Worm (Caenorhabditis elegans) whole organism, L4 larva: ENCODE results near the gene Y38E10A.9.

ENCODE experiments used
- F10B5.3 ChIP-seq: sonication (generic microtip); optimal IDR thresholded peaks from 2 replicates; lab custom pipeline; 2016; ENCODE audit warnings: mild to moderate bottlenecking, missing genetic modification characterization, missing compliant biosample characterization
- F37D6.2 ChIP-seq: sonication (generic microtip); optimal IDR thresholded peaks from 2 replicates; lab custom pipeline; 2016; ENCODE audit warnings: mild to moderate bottlenecking, missing genetic modification characterization, missing compliant biosample characterization
- T20F7.1 ChIP-seq: fragments of 200-800 bp; sonication (Bioruptor generic); optimal IDR thresholded peaks from 2 replicates; lab custom pipeline; 2018; ENCODE audit warnings: mild to moderate bottlenecking, missing genetic modification characterization, missing compliant biosample characterization
- ZK546.5 ChIP-seq, 2 experiments: sonication (generic microtip); optimal IDR thresholded peaks; 2 replicates each; lab custom pipeline; 2017; ENCODE audit warnings: missing biosample characterization in 2 of 2, missing genetic modification characterization in 2 of 2
- aha-1 ChIP-seq: fragments of 150-350 bp; peaks from one replicate; lab custom pipeline; 2014; ENCODE audit warnings: missing biosample characterization, missing genetic modification characterization
- ama-1 ChIP-seq: fragments of 150-350 bp; optimal IDR thresholded peaks from 2 replicates; lab custom pipeline; 2014; ENCODE audit warnings: inconsistent platforms, mixed read lengths
- arid-1 ChIP-seq: fragments of 200-800 bp; sonication (Bioruptor generic); conservative IDR thresholded peaks from 2 replicates; pipeline ENCODE4 v1.3.6; 2022; ENCODE audit warnings: missing genetic modification reagents, missing genetic modification characterization, missing compliant biosample characterization
- ceh-28 ChIP-seq: fragments of 150-350 bp; optimal IDR thresholded peaks from 2 replicates; lab custom pipeline; 2014; ENCODE audit warnings: missing biosample characterization, missing genetic modification reagents, missing genetic modification characterization
- cey-2 ChIP-seq: sonication (generic microtip); optimal IDR thresholded peaks from 3 replicates; lab custom pipeline; 2017; ENCODE audit warnings: missing genetic modification characterization, mild to moderate bottlenecking, missing compliant biosample characterization, antibody characterized with exemption, borderline replicate concordance; ENCODE audit not compliant: insufficient read depth
- daf-12 ChIP-seq: fragments of 150-350 bp; optimal IDR thresholded peaks from 2 replicates; lab custom pipeline; 2014; ENCODE audit warnings: missing biosample characterization, missing genetic modification reagents, missing genetic modification characterization
- daf-16 ChIP-seq, 3 experiments: sonication (generic microtip); optimal IDR thresholded peaks; 2 replicates each; lab custom pipeline; 2016 to 2017; ENCODE audit warnings: missing genetic modification characterization in 3 of 3, missing genetic modification reagents in 3 of 3, mild to moderate bottlenecking in 2 of 3, missing compliant biosample characterization in 2 of 3, missing biosample characterization in 1 of 3, moderate library complexity in 1 of 3
- daf-19 ChIP-seq: fragments of 200-800 bp; sonication (Bioruptor generic); conservative IDR thresholded peaks from 2 replicates; pipeline ENCODE4 v1.3.6; 2022; ENCODE audit warnings: missing genetic modification characterization, missing compliant biosample characterization
- daf-8 ChIP-seq: fragments of 200-800 bp; sonication (Bioruptor generic); IDR thresholded peaks from 2 replicates; pipeline ENCODE4 v1.3.6; 2022; ENCODE audit warnings: missing genetic modification characterization, missing compliant biosample characterization
- dmd-6 ChIP-seq: fragments of 200-800 bp; sonication (Bioruptor generic); IDR thresholded peaks from 2 replicates; pipeline ENCODE4 v1.3.6; 2022; ENCODE audit warnings: missing genetic modification reagents, missing genetic modification characterization, missing compliant biosample characterization
- gei-8 ChIP-seq: fragments of 200-800 bp; sonication (Bioruptor generic); optimal IDR thresholded peaks from 2 replicates; lab custom pipeline; 2018; ENCODE audit warnings: mild to moderate bottlenecking, missing genetic modification characterization, missing compliant biosample characterization
- hlh-11 ChIP-seq: fragments of 200-800 bp; sonication (Bioruptor generic); optimal IDR thresholded peaks from 2 replicates; lab custom pipeline; 2018; ENCODE audit warnings: mild to moderate bottlenecking, missing genetic modification characterization, missing compliant biosample characterization
- hmg-1.1 ChIP-seq: fragments of 200-800 bp; sonication (Bioruptor generic); IDR thresholded peaks from 2 replicates; pipeline ENCODE4 v1.3.6; 2022; ENCODE audit warnings: missing genetic modification reagents, missing genetic modification characterization, missing compliant biosample characterization
- lim-7 ChIP-seq: fragments of 200-800 bp; sonication (Bioruptor generic); IDR thresholded peaks from 2 replicates; pipeline ENCODE4 v1.3.6; 2022; ENCODE audit warnings: missing genetic modification characterization, missing compliant biosample characterization
- lin-15B ChIP-seq: fragments of 150-350 bp; sonication (generic microtip); optimal IDR thresholded peaks from 3 replicates; lab custom pipeline; 2014; ENCODE audit warnings: missing biosample characterization, missing genetic modification characterization
- lir-3 ChIP-seq: sonication (generic microtip); optimal IDR thresholded peaks from 2 replicates; lab custom pipeline; 2016; ENCODE audit warnings: mild to moderate bottlenecking, missing genetic modification characterization, missing compliant biosample characterization
- mdl-1 ChIP-seq, 2 experiments: fragments of 150-350 bp in 1 of 2; sonication (generic microtip) in 1 of 2; optimal IDR thresholded peaks; 2 replicates each; lab custom pipeline; 2014 to 2017; ENCODE audit warnings: missing biosample characterization in 2 of 2, missing genetic modification characterization in 2 of 2
- mdt-29 ChIP-seq: fragments of 200-800 bp; sonication (Bioruptor generic); IDR thresholded peaks from 2 replicates; pipeline ENCODE4 v1.3.6; 2022; ENCODE audit warnings: missing genetic modification reagents, missing genetic modification characterization, missing compliant biosample characterization
- mxl-2 ChIP-seq: fragments of 200-800 bp; sonication (Bioruptor generic); conservative IDR thresholded peaks from 2 replicates; pipeline ENCODE4 v1.3.6; 2022; ENCODE audit warnings: missing genetic modification reagents, missing genetic modification characterization, missing compliant biosample characterization
- mxl-3 ChIP-seq: fragments of 200-800 bp; sonication (Bioruptor generic); optimal IDR thresholded peaks from 2 replicates; lab custom pipeline; 2018; ENCODE audit warnings: mild to moderate bottlenecking, missing genetic modification characterization, missing compliant biosample characterization
- nhr-102 ChIP-seq: sonication (generic microtip); optimal IDR thresholded peaks from 2 replicates; lab custom pipeline; 2016; ENCODE audit warnings: mild to moderate bottlenecking, missing genetic modification characterization, moderate library complexity, missing compliant biosample characterization
- nhr-11 ChIP-seq: fragments of 150-350 bp; optimal IDR thresholded peaks from 2 replicates; lab custom pipeline; 2014; ENCODE audit warnings: missing biosample characterization, missing genetic modification characterization
- nhr-111 ChIP-seq: fragments of 200-800 bp; sonication (Bioruptor generic); optimal IDR thresholded peaks from 2 replicates; lab custom pipeline; 2018; ENCODE audit warnings: mild to moderate bottlenecking, missing genetic modification characterization, missing compliant biosample characterization
- nhr-237 ChIP-seq: sonication (generic microtip); optimal IDR thresholded peaks from 2 replicates; lab custom pipeline; 2017; ENCODE audit warnings: missing biosample characterization, missing genetic modification characterization
- nhr-48 ChIP-seq: sonication (generic microtip); optimal IDR thresholded peaks from 2 replicates; lab custom pipeline; 2016; ENCODE audit warnings: mild to moderate bottlenecking, missing genetic modification characterization, missing compliant biosample characterization
- nhr-6 ChIP-seq: fragments of 150-350 bp; optimal IDR thresholded peaks from 2 replicates; lab custom pipeline; 2014; ENCODE audit warnings: missing biosample characterization, missing genetic modification characterization
- php-3 ChIP-seq: fragments of 200-800 bp; sonication (Bioruptor generic); IDR thresholded peaks from 2 replicates; pipeline ENCODE4 v1.3.6; 2022; ENCODE audit warnings: missing genetic modification reagents, missing genetic modification characterization, missing compliant biosample characterization
- pqm-1 ChIP-seq: sonication (generic microtip); optimal IDR thresholded peaks from 2 replicates; lab custom pipeline; 2017; ENCODE audit warnings: missing biosample characterization, missing genetic modification characterization
- sdz-12 ChIP-seq: fragments of 200-800 bp; sonication (Bioruptor generic); optimal IDR thresholded peaks from 2 replicates; lab custom pipeline; 2018; ENCODE audit warnings: mild to moderate bottlenecking, missing genetic modification characterization, missing compliant biosample characterization
- snpc-4 ChIP-seq: fragments of 150-350 bp; optimal IDR thresholded peaks from 2 replicates; lab custom pipeline; 2014; ENCODE audit warnings: missing biosample characterization, missing genetic modification characterization
- spr-3 ChIP-seq: fragments of 200-800 bp; sonication (Bioruptor generic); optimal IDR thresholded peaks from 2 replicates; lab custom pipeline; 2018; ENCODE audit warnings: mild to moderate bottlenecking, missing genetic modification characterization, missing compliant biosample characterization
- tag-97 ChIP-seq: fragments of 200-800 bp; sonication (Bioruptor generic); IDR thresholded peaks from 2 replicates; pipeline ENCODE4 v1.3.6; 2022; ENCODE audit warnings: missing genetic modification characterization, missing compliant biosample characterization
- tra-1 ChIP-seq: fragments of 200-800 bp; sonication (Bioruptor generic); IDR thresholded peaks from 2 replicates; pipeline ENCODE4 v1.3.6; 2022; ENCODE audit warnings: missing genetic modification reagents, missing genetic modification characterization, missing compliant biosample characterization
- unc-62 ChIP-seq, 3 experiments: fragments of 150-350 bp in 1 of 3; sonication (generic microtip); optimal IDR thresholded peaks in 2 of 3; peaks in 1 of 3; 1 replicate in 1 of 3; 2 replicates in 2 of 3; lab custom pipeline; 2014 to 2017; ENCODE audit warnings: missing biosample characterization in 3 of 3, missing genetic modification characterization in 3 of 3, missing genetic modification reagents in 3 of 3, missing genotype in 1 of 3
- zfp-2 ChIP-seq: sonication (generic microtip); optimal IDR thresholded peaks from 2 replicates; lab custom pipeline; 2016; ENCODE audit warnings: mild to moderate bottlenecking, missing genetic modification characterization, missing compliant biosample characterization
- zfp-3 ChIP-seq: fragments of 200-800 bp; sonication (Bioruptor generic); conservative IDR thresholded peaks from 2 replicates; pipeline ENCODE4 v1.3.6; 2022; ENCODE audit warnings: missing genetic modification reagents, missing genetic modification characterization, missing compliant biosample characterization
- zip-11 ChIP-seq: fragments of 200-800 bp; sonication (Bioruptor generic); IDR thresholded peaks from 2 replicates; pipeline ENCODE4 v1.3.6; 2022; ENCODE audit warnings: missing genetic modification characterization, missing compliant biosample characterization
- zip-2 ChIP-seq: fragments of 150-350 bp; optimal IDR thresholded peaks from 2 replicates; lab custom pipeline; 2014; ENCODE audit warnings: missing biosample characterization, missing genetic modification characterization

The Y38E10A.9 gene

ce11 chrII:12616081-12616480, 7.3 kb downstream of the Y38E10A.9 start, which contains the start of gene nspe-6:
Gene nspe-6 (minus strand): TSS chrII:12616181.
- peak; percentile 10 for TF ChIP-seq aha-1 (tag; lab: Kevin White, UChicago)
- no peak for TF ChIP-seq daf-19 (GFP tag; lab: Robert Waterston, UW)

DNA sequence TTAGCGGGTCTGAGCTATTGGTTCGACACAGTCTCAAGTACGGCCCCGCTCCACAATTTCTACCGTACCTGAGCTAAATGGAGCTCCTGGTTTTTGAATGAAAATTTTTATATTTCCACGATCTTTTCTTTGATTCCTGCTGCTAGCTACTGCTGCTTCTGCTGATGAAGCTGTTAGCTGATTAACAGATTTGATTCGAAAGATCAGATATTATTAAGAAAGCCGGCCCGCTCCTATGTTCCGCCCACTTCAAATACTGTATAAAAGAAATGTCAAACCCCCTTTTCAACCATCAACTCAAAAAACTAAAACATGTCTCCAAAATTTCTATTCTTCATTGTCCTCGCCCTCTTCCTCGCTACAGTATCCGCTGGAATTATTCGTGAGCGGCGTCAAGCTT, 8.8 kb downstream of the Y38E10A.9 start, which contains the start of gene nspe-3:
TSS of gene nspe-3 (plus strand) at position 301 of the 400 bp plus-strand sequence.
- TF ChIP-seq sdz-12 (GFP tag; lab: Kevin White, UChicago) (no peak), zip-2 (tag; lab: Kevin White, UChicago) (no peak), hmg-1.1 (no peak), cey-2 (tag; lab: Kevin White, UChicago) (no peak), arid-1 (GFP tag; lab: Robert Waterston, UW) (no peak), zfp-2 (no peak), nhr-6 (no peak), ZK546.5 (tag; optimal IDR thresholded peaks at IDR 0.05; lab: Kevin White, UChicago) (no peak), zip-11 (GFP tag; lab: Robert Waterston, UW) (no peak), ama-1 (lab: Kevin White, UChicago) (no peak), pqm-1 (tag; lab: Kevin White, UChicago) (no peak), zfp-3 (GFP tag; lab: Robert Waterston, UW) (no peak), daf-19 (GFP tag; lab: Robert Waterston, UW) (no peak), tra-1 (no peak)

DNA sequence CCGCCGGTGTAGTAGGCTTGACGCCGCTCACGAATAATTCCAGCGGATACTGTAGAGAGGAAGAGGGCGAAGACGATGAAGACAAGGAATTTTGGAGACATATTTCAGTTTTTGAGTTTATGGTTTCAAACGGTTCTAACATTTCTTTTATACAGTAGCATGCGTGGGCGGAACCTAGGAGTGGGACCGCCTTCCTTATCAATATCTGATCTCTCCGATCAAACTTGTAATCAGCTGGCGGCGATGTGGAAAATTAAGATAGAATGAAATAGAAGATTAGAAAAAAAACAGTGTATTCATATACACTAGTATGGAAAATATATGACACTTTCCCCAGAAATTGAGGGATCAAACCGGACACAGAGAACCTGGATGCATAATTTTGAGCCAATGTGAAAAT, 10.5 kb downstream of the Y38E10A.9 start, which contains the start of gene nspe-2:
TSS of gene nspe-2 (minus strand) at position 101 of the 400 bp plus-strand sequence.
- no peak for TF ChIP-seq hlh-11 (tag; lab: Kevin White, UChicago)
- peak in 1 of 2 experiments; percentile 46 for TF ChIP-seq unc-62 (GFP tag; optimal IDR thresholded peaks at IDR 0.05 in 1 of 2; lab: Kevin White, UChicago)
- no peak for TF ChIP-seq unc-62 (tag; optimal IDR thresholded peaks at IDR 0.05; lab: Kevin White, UChicago)

DNA sequence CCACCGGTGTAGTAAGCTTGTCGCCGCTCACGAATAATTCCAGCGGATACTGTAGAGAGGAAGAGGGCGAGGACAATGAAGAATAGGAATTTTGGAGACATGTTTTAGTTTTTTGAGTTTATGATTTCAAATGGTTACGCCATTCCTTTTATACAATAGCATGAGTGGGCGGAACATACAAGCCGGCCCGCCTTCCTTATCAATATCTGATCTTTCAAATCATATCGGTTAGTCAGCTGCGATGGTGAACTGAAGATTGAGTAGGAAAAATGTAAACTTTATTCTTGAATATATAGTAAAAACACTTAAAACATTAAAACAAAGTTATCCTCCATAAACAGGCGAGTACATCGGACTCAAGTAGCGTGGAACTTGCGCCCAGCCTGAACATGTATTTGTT, 12.0 kb downstream of the Y38E10A.9 start, which contains the start of gene nspe-1:
TSS of gene nspe-1 (minus strand) at position 101 of the 400 bp plus-strand sequence.
- no peak for TF ChIP-seq mxl-2
- no peak for TF ChIP-seq spr-3 (GFP tag; lab: Kevin White, UChicago)
- no peak for TF ChIP-seq lir-3 (tag; lab: Kevin White, UChicago)
- TF ChIP-seq tag-97 (GFP tag; lab: Robert Waterston, UW), result no peak
- TF ChIP-seq zfp-2, result no peak
- no peak for TF ChIP-seq gei-8 (GFP tag; lab: Kevin White, UChicago)
- no peak for TF ChIP-seq nhr-48 (tag; lab: Kevin White, UChicago)
- TF ChIP-seq tra-1, result no peak
- no peak for TF ChIP-seq lin-15B (tag; lab: Kevin White, UChicago)
- no peak for TF ChIP-seq zip-11 (GFP tag; lab: Robert Waterston, UW)
- no peak for TF ChIP-seq php-3 (GFP tag; lab: Robert Waterston, UW)
- TF ChIP-seq ama-1 (lab: Kevin White, UChicago), result no peak
- no peak for TF ChIP-seq mdt-29 (GFP tag; lab: Robert Waterston, UW)
- no peak for TF ChIP-seq hmg-1.1
- TF ChIP-seq nhr-237 (tag; lab: Kevin White, UChicago), result no peak

DNA sequence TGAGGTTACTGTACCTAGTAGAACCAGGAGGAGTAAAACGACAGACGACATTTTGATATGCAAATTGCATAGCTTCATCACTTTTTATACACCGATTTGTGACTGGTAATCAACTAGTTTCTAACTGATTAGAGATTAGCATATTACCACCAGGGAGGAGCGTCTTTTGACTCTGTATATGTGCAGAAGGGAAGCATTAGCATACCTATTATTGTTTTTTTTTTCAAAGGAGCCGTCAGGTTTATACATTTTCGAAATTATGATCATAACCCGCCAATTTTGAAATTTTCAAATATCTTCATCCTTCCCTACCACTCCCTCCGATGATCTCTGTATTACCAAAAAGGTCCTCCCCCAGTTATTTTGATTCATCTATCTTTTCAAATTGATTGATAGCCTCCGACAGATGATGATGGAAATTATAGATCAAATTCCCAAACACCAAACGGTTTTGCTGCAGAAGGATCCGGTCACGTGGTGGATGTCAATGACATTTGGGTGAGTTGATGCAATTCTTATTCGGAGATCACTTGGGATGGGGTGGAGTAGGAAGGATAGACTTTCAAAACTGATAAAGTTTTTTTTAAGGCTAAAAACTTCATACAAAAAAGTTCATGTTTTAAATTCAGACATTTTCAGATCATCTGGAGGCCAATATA, 13.3 kb downstream of the Y38E10A.9 start, which contains the start of gene nspe-8:
TSS of gene nspe-8 (minus strand) at position 51 of the 659 bp plus-strand sequence.
- no peak for TF ChIP-seq daf-16 (GFP tag; optimal IDR thresholded peaks at IDR 0.05; lab: Kevin White, UChicago)
- TF ChIP-seq daf-16 (tag; optimal IDR thresholded peaks at IDR 0.05; lab: Kevin White, UChicago), result no peak
- peak; percentile 47 for TF ChIP-seq hlh-11 (tag; lab: Kevin White, UChicago)
- TF ChIP-seq nhr-102 (tag; lab: Kevin White, UChicago), result no peak
- TF ChIP-seq mdl-1 (tag; optimal IDR thresholded peaks at IDR 0.05; lab: Kevin White, UChicago), result peak in 1 of 2 experiments; percentile 68
- peak; percentile 40; the same call in 1 of the 2 replicates for TF ChIP-seq dmd-6
- TF ChIP-seq mxl-3 (GFP tag; lab: Kevin White, UChicago), result no peak
- no peak for TF ChIP-seq daf-8 (GFP tag; lab: Robert Waterston, UW)
- no peak for TF ChIP-seq ceh-28
- TF ChIP-seq T20F7.1, result no peak
- no peak for TF ChIP-seq nhr-11 (tag; lab: Kevin White, UChicago)
- no peak for TF ChIP-seq F37D6.2 (tag; lab: Kevin White, UChicago)
- no peak for TF ChIP-seq daf-12 (tag; lab: Kevin White, UChicago)
- no peak for TF ChIP-seq tra-1
- TF ChIP-seq F10B5.3 (tag; lab: Kevin White, UChicago), result no peak
- TF ChIP-seq nhr-111 (GFP tag; lab: Kevin White, UChicago), result no peak
- no peak for TF ChIP-seq lim-7
- TF ChIP-seq ama-1 (lab: Kevin White, UChicago), result no peak
- TF ChIP-seq snpc-4, result no peak
